Worm (Caenorhabditis elegans) whole organism, L4 larva: ENCODE results near the gene mecr-1.

Experiments
- F26F4.8 ChIP-seq: fragments of 200-800 bp; sonication (Bioruptor generic); conservative IDR thresholded peaks from 2 replicates; pipeline ENCODE4 v1.3.6; 2022; ENCODE audit warnings: missing genetic modification characterization, missing compliant biosample characterization
- R02D3.7 ChIP-seq: fragments of 150-350 bp; sonication (generic microtip); optimal IDR thresholded peaks from 3 replicates; lab custom pipeline; 2014; ENCODE audit warnings: missing biosample characterization, missing genetic modification characterization
- T20F7.1 ChIP-seq: fragments of 200-800 bp; sonication (Bioruptor generic); optimal IDR thresholded peaks from 2 replicates; lab custom pipeline; 2018; ENCODE audit warnings: mild to moderate bottlenecking, missing genetic modification characterization, missing compliant biosample characterization
- T26A8.4 ChIP-seq: fragments of 200-800 bp; sonication (Bioruptor generic); IDR thresholded peaks from 2 replicates; pipeline ENCODE4 v1.3.6; 2022; ENCODE audit warnings: missing genetic modification characterization, missing compliant biosample characterization
- Y105C5A.15 ChIP-seq: fragments of 200-800 bp; sonication (Bioruptor generic); IDR thresholded peaks from 2 replicates; pipeline ENCODE4 v1.3.6; 2022; ENCODE audit warnings: missing genetic modification characterization, missing compliant biosample characterization
- ZK546.5 ChIP-seq, 2 experiments: sonication (generic microtip); optimal IDR thresholded peaks; 2 replicates each; lab custom pipeline; 2017; ENCODE audit warnings: missing biosample characterization in 2 of 2, missing genetic modification characterization in 2 of 2
- aly-2 ChIP-seq: sonication (generic microtip); optimal IDR thresholded peaks from 2 replicates; lab custom pipeline; 2018; ENCODE audit warnings: missing biosample characterization, missing genetic modification characterization
- attf-4 ChIP-seq: sonication (generic microtip); optimal IDR thresholded peaks from 3 replicates; lab custom pipeline; 2017; ENCODE audit warnings: missing biosample characterization, missing genetic modification characterization
- ceh-20 ChIP-seq: fragments of 200-800 bp; sonication (Bioruptor generic); IDR thresholded peaks from 2 replicates; pipeline ENCODE4 v1.3.6; 2022; ENCODE audit warnings: missing genetic modification reagents, missing genetic modification characterization, missing compliant biosample characterization
- ceh-62 ChIP-seq: sonication (generic microtip); optimal IDR thresholded peaks from 2 replicates; lab custom pipeline; 2017; ENCODE audit warnings: missing biosample characterization, missing genetic modification characterization
- ceh-82 ChIP-seq: sonication (generic microtip); optimal IDR thresholded peaks from 2 replicates; lab custom pipeline; 2017; ENCODE audit warnings: missing biosample characterization, missing genetic modification characterization
- ces-1 ChIP-seq: fragments of 150-350 bp; sonication (generic microtip); optimal IDR thresholded peaks from 4 replicates; lab custom pipeline; 2014; ENCODE audit warnings: missing biosample characterization, missing genetic modification reagents, missing genetic modification characterization
- cey-2 ChIP-seq: sonication (generic microtip); optimal IDR thresholded peaks from 3 replicates; lab custom pipeline; 2017; ENCODE audit warnings: missing genetic modification characterization, mild to moderate bottlenecking, missing compliant biosample characterization, antibody characterized with exemption, borderline replicate concordance; ENCODE audit not compliant: insufficient read depth
- ctbp-1 ChIP-seq: fragments of 200-800 bp; sonication (Bioruptor generic); IDR thresholded peaks from 2 replicates; pipeline ENCODE4 v1.3.6; 2022; ENCODE audit warnings: missing genetic modification reagents, missing genetic modification characterization, missing compliant biosample characterization
- daf-16 ChIP-seq, 3 experiments: sonication (generic microtip); optimal IDR thresholded peaks; 2 replicates each; lab custom pipeline; 2016 to 2017; ENCODE audit warnings: missing genetic modification characterization in 3 of 3, missing genetic modification reagents in 3 of 3, mild to moderate bottlenecking in 2 of 3, missing compliant biosample characterization in 2 of 3, missing biosample characterization in 1 of 3, moderate library complexity in 1 of 3
- daf-19 ChIP-seq: fragments of 200-800 bp; sonication (Bioruptor generic); conservative IDR thresholded peaks from 2 replicates; pipeline ENCODE4 v1.3.6; 2022; ENCODE audit warnings: missing genetic modification characterization, missing compliant biosample characterization
- dmd-9 ChIP-seq: fragments of 200-800 bp; sonication (Bioruptor generic); IDR thresholded peaks from 2 replicates; pipeline ENCODE4 v1.3.6; 2022; ENCODE audit warnings: missing genetic modification reagents, missing genetic modification characterization, missing compliant biosample characterization
- dpl-1 ChIP-seq: fragments of 150-350 bp; optimal IDR thresholded peaks from 2 replicates; lab custom pipeline; 2014; ENCODE audit warnings: missing biosample characterization, missing genetic modification reagents, missing genetic modification characterization
- duxl-1 ChIP-seq: sonication (generic microtip); optimal IDR thresholded peaks from 2 replicates; lab custom pipeline; 2016; ENCODE audit warnings: mild to moderate bottlenecking, missing genetic modification characterization, moderate library complexity, missing compliant biosample characterization; ENCODE audit not compliant: poor library complexity
- egl-43 ChIP-seq: fragments of 200-800 bp; sonication (Bioruptor generic); IDR thresholded peaks from 2 replicates; pipeline ENCODE4 v1.3.6; 2022; ENCODE audit warnings: missing genetic modification reagents, missing genetic modification characterization, missing compliant biosample characterization
- fos-1 ChIP-seq: fragments of 150-350 bp; optimal IDR thresholded peaks from 2 replicates; lab custom pipeline; 2014; ENCODE audit warnings: missing biosample characterization, missing genetic modification characterization
- gei-8 ChIP-seq: fragments of 200-800 bp; sonication (Bioruptor generic); optimal IDR thresholded peaks from 2 replicates; lab custom pipeline; 2018; ENCODE audit warnings: mild to moderate bottlenecking, missing genetic modification characterization, missing compliant biosample characterization
- hif-1 ChIP-seq, 2 experiments: sonication (generic microtip); optimal IDR thresholded peaks; 2 replicates each; lab custom pipeline; 2016 to 2017; ENCODE audit warnings: missing compliant biosample characterization in 2 of 2, missing genetic modification characterization in 2 of 2, missing genetic modification reagents in 2 of 2, missing genotype in 2 of 2, mild to moderate bottlenecking in 1 of 2
- hlh-11 ChIP-seq: fragments of 200-800 bp; sonication (Bioruptor generic); optimal IDR thresholded peaks from 2 replicates; lab custom pipeline; 2018; ENCODE audit warnings: mild to moderate bottlenecking, missing genetic modification characterization, missing compliant biosample characterization
- hmg-1.1 ChIP-seq: fragments of 200-800 bp; sonication (Bioruptor generic); IDR thresholded peaks from 2 replicates; pipeline ENCODE4 v1.3.6; 2022; ENCODE audit warnings: missing genetic modification reagents, missing genetic modification characterization, missing compliant biosample characterization
- jun-1 ChIP-seq: fragments of 150-350 bp; optimal IDR thresholded peaks from 2 replicates; lab custom pipeline; 2014; ENCODE audit warnings: missing biosample characterization, missing genetic modification reagents, missing genetic modification characterization
- lim-7 ChIP-seq: fragments of 200-800 bp; sonication (Bioruptor generic); IDR thresholded peaks from 2 replicates; pipeline ENCODE4 v1.3.6; 2022; ENCODE audit warnings: missing genetic modification characterization, missing compliant biosample characterization
- lin-1 ChIP-seq: fragments of 200-800 bp; sonication (Bioruptor generic); IDR thresholded peaks from 2 replicates; pipeline ENCODE4 v1.3.6; 2022; ENCODE audit warnings: missing genetic modification reagents, missing genetic modification characterization, missing compliant biosample characterization
- lin-13 ChIP-seq: fragments of 150-350 bp; optimal IDR thresholded peaks from 2 replicates; lab custom pipeline; 2014; ENCODE audit warnings: missing biosample characterization, missing genetic modification reagents, missing genetic modification characterization
- lin-38 ChIP-seq: fragments of 200-800 bp; sonication (Bioruptor generic); IDR thresholded peaks from 2 replicates; pipeline ENCODE4 v1.3.6; 2022; ENCODE audit warnings: missing genetic modification reagents, missing genetic modification characterization, missing compliant biosample characterization
- lin-39 ChIP-seq: fragments of 150-350 bp; optimal IDR thresholded peaks from 2 replicates; lab custom pipeline; 2014; ENCODE audit warnings: missing biosample characterization, missing genetic modification reagents, missing genetic modification characterization
- lir-3 ChIP-seq: sonication (generic microtip); optimal IDR thresholded peaks from 2 replicates; lab custom pipeline; 2016; ENCODE audit warnings: mild to moderate bottlenecking, missing genetic modification characterization, missing compliant biosample characterization
- madf-5 ChIP-seq, 2 experiments: fragments of 200-800 bp; sonication (Bioruptor generic); IDR thresholded peaks; 2 replicates each; pipeline ENCODE4 v1.3.6; 2022; ENCODE audit warnings: missing compliant biosample characterization in 2 of 2, missing genetic modification characterization in 2 of 2
- nhr-11 ChIP-seq: fragments of 150-350 bp; optimal IDR thresholded peaks from 2 replicates; lab custom pipeline; 2014; ENCODE audit warnings: missing biosample characterization, missing genetic modification characterization
- nhr-237 ChIP-seq: sonication (generic microtip); optimal IDR thresholded peaks from 2 replicates; lab custom pipeline; 2017; ENCODE audit warnings: missing biosample characterization, missing genetic modification characterization
- nhr-25 ChIP-seq: sonication (generic microtip); optimal IDR thresholded peaks from 2 replicates; lab custom pipeline; 2017; ENCODE audit warnings: missing genetic modification characterization, mild to moderate bottlenecking, missing compliant biosample characterization, antibody characterized with exemption, moderate library complexity, borderline replicate concordance; ENCODE audit not compliant: insufficient read depth
- nhr-28 ChIP-seq: fragments of 150-350 bp; optimal IDR thresholded peaks from 2 replicates; lab custom pipeline; 2014; ENCODE audit warnings: missing biosample characterization, missing genetic modification characterization
- nhr-48 ChIP-seq: sonication (generic microtip); optimal IDR thresholded peaks from 2 replicates; lab custom pipeline; 2016; ENCODE audit warnings: mild to moderate bottlenecking, missing genetic modification characterization, missing compliant biosample characterization
- pha-4 ChIP-seq, 2 experiments: fragments of 150-350 bp in 1 of 2; fragments of 200-800 bp in 1 of 2; sonication (Bioruptor generic) in 1 of 2; IDR thresholded peaks in 1 of 2; optimal IDR thresholded peaks in 1 of 2; 2 replicates each; pipeline versions ENCODE4 v1.3.6 to Lab custom; 2014 to 2022; ENCODE audit warnings: missing genetic modification characterization in 2 of 2, missing genetic modification reagents in 2 of 2, missing biosample characterization in 1 of 2, missing compliant biosample characterization in 1 of 2
- php-3 ChIP-seq: fragments of 200-800 bp; sonication (Bioruptor generic); IDR thresholded peaks from 2 replicates; pipeline ENCODE4 v1.3.6; 2022; ENCODE audit warnings: missing genetic modification reagents, missing genetic modification characterization, missing compliant biosample characterization
- set-16 ChIP-seq: fragments of 200-800 bp; sonication (Bioruptor generic); IDR thresholded peaks from 2 replicates; pipeline ENCODE4 v1.3.6; 2022; ENCODE audit warnings: missing genetic modification reagents, missing genetic modification characterization, missing compliant biosample characterization
- skn-1 ChIP-seq: fragments of 150-350 bp; optimal IDR thresholded peaks from 2 replicates; lab custom pipeline; 2014; ENCODE audit warnings: missing biosample characterization, missing genetic modification characterization
- snpc-1.2 ChIP-seq: fragments of 200-800 bp; sonication (Bioruptor generic); IDR thresholded peaks from 2 replicates; pipeline ENCODE4 v1.3.6; 2022; ENCODE audit warnings: missing genetic modification reagents, missing genetic modification characterization, missing compliant biosample characterization
- snpc-4 ChIP-seq: fragments of 150-350 bp; optimal IDR thresholded peaks from 2 replicates; lab custom pipeline; 2014; ENCODE audit warnings: missing biosample characterization, missing genetic modification characterization
- spr-1 ChIP-seq: sonication (generic microtip); optimal IDR thresholded peaks from 2 replicates; lab custom pipeline; 2016; ENCODE audit warnings: mild to moderate bottlenecking, missing genetic modification characterization, missing compliant biosample characterization
- spr-3 ChIP-seq: fragments of 200-800 bp; sonication (Bioruptor generic); optimal IDR thresholded peaks from 2 replicates; lab custom pipeline; 2018; ENCODE audit warnings: mild to moderate bottlenecking, missing genetic modification characterization, missing compliant biosample characterization
- tra-1 ChIP-seq: fragments of 200-800 bp; sonication (Bioruptor generic); IDR thresholded peaks from 2 replicates; pipeline ENCODE4 v1.3.6; 2022; ENCODE audit warnings: missing genetic modification reagents, missing genetic modification characterization, missing compliant biosample characterization
- unc-62 ChIP-seq, 3 experiments: fragments of 150-350 bp in 1 of 3; sonication (generic microtip); optimal IDR thresholded peaks in 2 of 3; peaks in 1 of 3; 1 replicate in 1 of 3; 2 replicates in 2 of 3; lab custom pipeline; 2014 to 2017; ENCODE audit warnings: missing biosample characterization in 3 of 3, missing genetic modification characterization in 3 of 3, missing genetic modification reagents in 3 of 3, missing genotype in 1 of 3
- zip-11 ChIP-seq: fragments of 200-800 bp; sonication (Bioruptor generic); IDR thresholded peaks from 2 replicates; pipeline ENCODE4 v1.3.6; 2022; ENCODE audit warnings: missing genetic modification characterization, missing compliant biosample characterization
- ztf-11 ChIP-seq: fragments of 150-350 bp; optimal IDR thresholded peaks from 2 replicates; lab custom pipeline; 2014; ENCODE audit warnings: missing biosample characterization, missing genetic modification characterization

mecr-1 gene

DNA sequence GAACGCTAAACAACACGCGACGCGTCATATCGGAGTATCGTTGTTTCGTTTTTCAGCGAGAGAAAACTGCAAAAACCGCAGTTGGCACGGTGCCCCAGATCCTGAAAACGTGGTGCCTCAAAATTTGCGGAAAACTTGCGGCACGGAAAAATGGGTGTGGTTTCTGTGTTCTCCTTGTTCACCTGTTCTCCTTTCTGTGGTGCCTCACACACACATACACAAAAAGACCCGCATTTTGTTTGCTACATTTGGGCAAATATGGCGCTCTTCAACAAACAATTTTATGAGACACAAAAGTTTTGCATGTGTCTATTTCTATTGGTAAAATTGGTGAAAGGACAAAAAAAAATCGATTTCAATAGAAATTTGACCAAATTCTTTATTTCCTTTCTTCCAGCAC lies 11.7 kb upstream of the mecr-1 start (continued):
- TF ChIP-seq ceh-62 (tag; lab: Kevin White, UChicago) = no peak
- no peak for TF ChIP-seq ceh-20 (GFP tag; lab: Robert Waterston, UW)
- no peak for TF ChIP-seq nhr-48 (tag; lab: Kevin White, UChicago)
- TF ChIP-seq daf-19 (GFP tag; lab: Robert Waterston, UW) = no peak
- 0 out of 2 replicates have a peak, but pooled peaks have one; percentile 19 for TF ChIP-seq lin-38 (GFP tag; lab: Robert Waterston, UW)
- TF ChIP-seq nhr-25 = no peak
- no peak for TF ChIP-seq fos-1 (tag; lab: Kevin White, UChicago)
- no peak for TF ChIP-seq ctbp-1 (GFP tag; lab: Robert Waterston, UW)
- TF ChIP-seq unc-62 (GFP tag; optimal IDR thresholded peaks at IDR 0.05 in 1 of 2; lab: Kevin White, UChicago) = peak in 1 of 2 experiments; percentile 61
- no peak for TF ChIP-seq unc-62 (tag; optimal IDR thresholded peaks at IDR 0.05; lab: Kevin White, UChicago)
- no peak for TF ChIP-seq duxl-1 (tag; lab: Kevin White, UChicago)
- TF ChIP-seq ZK546.5 (tag; optimal IDR thresholded peaks at IDR 0.05; lab: Kevin White, UChicago) = no peak
- no peak for TF ChIP-seq cey-2 (tag; lab: Kevin White, UChicago)
- no peak for TF ChIP-seq ceh-82 (tag; lab: Kevin White, UChicago)
- no peak for TF ChIP-seq pha-4 (GFP tag; IDR thresholded peaks at IDR 0.05; lab: Robert Waterston, UW)
- no peak for TF ChIP-seq pha-4 (tag; optimal IDR thresholded peaks at IDR 0.05; lab: Kevin White, UChicago)
- no peak for TF ChIP-seq gei-8 (GFP tag; lab: Kevin White, UChicago)
- no peak for TF ChIP-seq nhr-237 (tag; lab: Kevin White, UChicago)
- no peak for TF ChIP-seq nhr-11 (tag; lab: Kevin White, UChicago)
- no peak for TF ChIP-seq set-16 (GFP tag; lab: Robert Waterston, UW)
- TF ChIP-seq jun-1 (tag; lab: Kevin White, UChicago) = no peak
- TF ChIP-seq T26A8.4 = no peak
- TF ChIP-seq lin-39 (tag; lab: Kevin White, UChicago) = no peak
- no peak for TF ChIP-seq lir-3 (tag; lab: Kevin White, UChicago)
- TF ChIP-seq snpc-4 (tag; lab: Kevin White, UChicago) = no peak
- no peak for TF ChIP-seq skn-1 (tag; lab: Kevin White, UChicago)
- TF ChIP-seq hmg-1.1 = no peak
- no peak for TF ChIP-seq Y105C5A.15 (GFP tag; lab: Robert Waterston, UW)
- no peak for TF ChIP-seq ces-1 (GFP tag; lab: Kevin White, UChicago)
- peak; percentile 53 for TF ChIP-seq T20F7.1 (GFP tag; lab: Kevin White, UChicago)
- no peak for TF ChIP-seq spr-1 (tag; lab: Kevin White, UChicago)
- TF ChIP-seq spr-3 = no peak
- no peak for TF ChIP-seq F26F4.8 (GFP tag; lab: Robert Waterston, UW)
- no peak for TF ChIP-seq madf-5 (GFP tag; IDR thresholded peaks at IDR 0.05; lab: Robert Waterston, UW)
- no peak for TF ChIP-seq lim-7 (GFP tag; lab: Robert Waterston, UW)
- no peak for TF ChIP-seq dpl-1
- no peak for TF ChIP-seq snpc-1.2 (GFP tag; lab: Robert Waterston, UW)
- TF ChIP-seq hif-1 (tag; optimal IDR thresholded peaks at IDR 0.05; lab: Kevin White, UChicago) = no peak
- TF ChIP-seq aly-2 (tag; lab: Kevin White, UChicago) = no peak
- TF ChIP-seq daf-16 (GFP tag; optimal IDR thresholded peaks at IDR 0.05; lab: Kevin White, UChicago) = no peak
- no peak for TF ChIP-seq daf-16 (tag; optimal IDR thresholded peaks at IDR 0.05; lab: Kevin White, UChicago)
- TF ChIP-seq, all 104 proteins: peak for 9

DNA sequence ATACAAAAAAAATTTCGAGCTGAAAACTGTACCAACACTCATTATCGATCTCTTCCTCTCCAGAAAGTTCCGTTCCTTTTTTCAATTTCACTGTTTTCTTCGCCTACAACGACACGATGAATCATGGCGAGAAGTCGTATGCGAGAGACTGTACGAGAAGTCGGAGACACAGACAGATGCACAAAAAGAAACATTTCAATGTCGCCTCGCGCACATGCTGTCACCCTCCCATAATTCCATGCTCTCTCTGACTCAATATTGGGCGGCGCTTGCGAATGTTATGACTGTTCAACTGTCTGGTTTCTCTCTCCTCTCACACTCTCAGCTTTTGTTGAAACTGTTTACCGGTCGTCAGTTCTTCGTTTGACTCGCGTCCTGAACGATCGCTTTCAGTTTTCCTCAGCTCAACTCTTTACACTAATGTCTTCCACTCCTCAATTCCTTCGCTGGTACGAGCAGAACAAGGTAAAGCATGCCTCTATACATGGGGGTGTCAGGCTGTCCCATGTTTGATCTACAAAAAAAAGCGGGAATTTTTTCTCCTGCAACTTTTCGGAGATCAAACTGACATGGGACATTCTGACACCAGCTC lies 9.7 kb upstream of the mecr-1 start:
- TF ChIP-seq F26F4.8 (GFP tag; lab: Robert Waterston, UW) (no peak), dmd-9 (no peak), php-3 (no peak), R02D3.7 (tag; lab: Kevin White, UChicago) (no peak), egl-43 (GFP tag; lab: Robert Waterston, UW) (no peak), zip-11 (GFP tag; lab: Robert Waterston, UW) (no peak), ztf-11 (tag; lab: Kevin White, UChicago) (no peak), tra-1 (no peak), nhr-28 (tag; lab: Kevin White, UChicago) (no peak), spr-3 (no peak), lin-1 (GFP tag; lab: Robert Waterston, UW) (no peak), ZK546.5 (tag; optimal IDR thresholded peaks at IDR 0.05; lab: Kevin White, UChicago) (no peak), attf-4 (no peak), lin-13 (GFP tag; lab: Kevin White, UChicago) (no peak), hlh-11 (tag; lab: Kevin White, UChicago) (peak; percentile 46)
